Fruit fly (Drosophila melanogaster) whole organism, embryonic: Measurements from ENCODE around the gene CG32645.

Experiments
- ATbp ChIP-seq: fragments of 200-800 bp; sonication (Bioruptor generic); optimal IDR thresholded peaks from 2 replicates; lab custom pipeline; 2017; ENCODE audit warnings: missing biosample characterization, mild to moderate bottlenecking, missing genetic modification characterization, missing genetic modification reagents
- Asciz ChIP-seq: fragments of 200-800 bp; sonication (Bioruptor generic); optimal IDR thresholded peaks from 2 replicates; lab custom pipeline; 2017; ENCODE audit warnings: missing biosample characterization, mild to moderate bottlenecking, missing genetic modification characterization, missing genetic modification reagents
- BtbVII ChIP-seq: fragments of 200-800 bp; sonication (Bioruptor generic); optimal IDR thresholded peaks from 3 replicates; lab custom pipeline; 2017; ENCODE audit warnings: missing biosample characterization, mild to moderate bottlenecking, missing genetic modification characterization
- CG10431 ChIP-seq: fragments of 200-800 bp; sonication (Bioruptor generic); optimal IDR thresholded peaks from 3 replicates; lab custom pipeline; 2018; ENCODE audit warnings: missing biosample characterization, mild to moderate bottlenecking, missing genetic modification characterization
- CG11504 ChIP-seq: fragments of 200-800 bp; sonication (Bioruptor generic); optimal IDR thresholded peaks from 3 replicates; lab custom pipeline; 2019; ENCODE audit warnings: missing biosample characterization, mild to moderate bottlenecking, missing genetic modification characterization, moderate library complexity
- CG11695 ChIP-seq: fragments of 200-800 bp; sonication (Bioruptor generic); IDR thresholded peaks from 3 replicates; pipeline ENCODE4 v1.3.6; 2022; ENCODE audit warnings: missing biosample characterization, missing genetic modification characterization
- CG11723 ChIP-seq: fragments of 200-800 bp; sonication (Bioruptor generic); optimal IDR thresholded peaks from 2 replicates; lab custom pipeline; 2017; ENCODE audit warnings: missing biosample characterization, mild to moderate bottlenecking, missing genetic modification characterization
- CG12219 ChIP-seq: fragments of 200-800 bp; sonication (Bioruptor generic); optimal IDR thresholded peaks from 3 replicates; lab custom pipeline; 2018; ENCODE audit warnings: missing biosample characterization, mild to moderate bottlenecking, missing genetic modification characterization
- CG12299 ChIP-seq: fragments of 200-800 bp; sonication (Bioruptor generic); optimal IDR thresholded peaks from 2 replicates; lab custom pipeline; 2018; ENCODE audit warnings: missing biosample characterization, mild to moderate bottlenecking, missing genetic modification characterization
- CG13287 ChIP-seq: fragments of 200-800 bp; sonication (Bioruptor generic); IDR thresholded peaks from 2 replicates; pipeline ENCODE4 v1.3.6; 2022; ENCODE audit warnings: missing biosample characterization, missing genetic modification characterization; ENCODE audit not compliant: partially characterized antibody
- CG13296 ChIP-seq: fragments of 200-800 bp; sonication (Bioruptor generic); optimal IDR thresholded peaks from 3 replicates; lab custom pipeline; 2018; ENCODE audit warnings: missing biosample characterization, mild to moderate bottlenecking, missing genetic modification characterization
- CG15269 ChIP-seq: fragments of 200-800 bp; sonication (Bioruptor generic); optimal IDR thresholded peaks from 2 replicates; lab custom pipeline; 2018; ENCODE audit warnings: missing biosample characterization, mild to moderate bottlenecking, missing genetic modification characterization, moderate library complexity
- CG18262 ChIP-seq: fragments of 200-800 bp; optimal IDR thresholded peaks from 3 replicates; lab custom pipeline; 2019; ENCODE audit warnings: missing biosample characterization, mild to moderate bottlenecking, missing genetic modification characterization, moderate library complexity
- CG2712 ChIP-seq: fragments of 200-800 bp; optimal IDR thresholded peaks from 3 replicates; lab custom pipeline; 2019; ENCODE audit warnings: missing biosample characterization, mild to moderate bottlenecking, missing genetic modification characterization, moderate library complexity
- CG31224 ChIP-seq: fragments of 200-800 bp; sonication (Bioruptor generic); IDR thresholded peaks from 2 replicates; pipeline ENCODE4 v1.3.6; 2022; ENCODE audit warnings: missing biosample characterization, missing genetic modification characterization
- CG31441 ChIP-seq: fragments of 200-800 bp; sonication (Bioruptor generic); IDR thresholded peaks from 2 replicates; pipeline ENCODE4 v1.3.6; 2022; ENCODE audit warnings: missing biosample characterization, missing genetic modification characterization
- CG3995 ChIP-seq: fragments of 200-800 bp; sonication (Bioruptor generic); optimal IDR thresholded peaks from 3 replicates; lab custom pipeline; 2016; ENCODE audit warnings: missing biosample characterization, missing genetic modification characterization
- CG42726 ChIP-seq: fragments of 200-800 bp; sonication (Bioruptor generic); IDR thresholded peaks from 2 replicates; pipeline ENCODE4 v1.3.6; 2022; ENCODE audit warnings: missing biosample characterization, missing genetic modification characterization; ENCODE audit not compliant: partially characterized antibody
- CG6765 ChIP-seq: fragments of 200-800 bp; sonication (Bioruptor generic); optimal IDR thresholded peaks from 3 replicates; lab custom pipeline; 2017; ENCODE audit warnings: missing biosample characterization, mild to moderate bottlenecking, missing genetic modification characterization
- CG7786 ChIP-seq: fragments of 200-800 bp; sonication (Bioruptor generic); optimal IDR thresholded peaks from 2 replicates; lab custom pipeline; 2016; ENCODE audit warnings: missing biosample characterization, missing genetic modification characterization
- CG9727 ChIP-seq: fragments of 200-800 bp; sonication (Bioruptor generic); optimal IDR thresholded peaks from 3 replicates; lab custom pipeline; 2017; ENCODE audit warnings: missing biosample characterization, mild to moderate bottlenecking, missing genetic modification characterization
- CG9876 ChIP-seq: fragments of 200-800 bp; sonication (Bioruptor generic); optimal IDR thresholded peaks from 2 replicates; lab custom pipeline; 2016; ENCODE audit warnings: missing biosample characterization, missing genetic modification characterization
- Eip74EF ChIP-seq, 2 experiments: fragments of 200-800 bp in 1 of 2; fragments of >200 bp in 1 of 2; sonication (Bioruptor generic) in 1 of 2; optimal IDR thresholded peaks; 2 replicates each; lab custom pipeline; 2017 to 2019; ENCODE audit warnings: missing biosample characterization in 2 of 2, missing genetic modification characterization in 2 of 2, mild to moderate bottlenecking in 1 of 2, moderate library complexity in 1 of 2
- Fer1 ChIP-seq: fragments of 200-800 bp; sonication (Bioruptor generic); optimal IDR thresholded peaks from 2 replicates; lab custom pipeline; 2017; ENCODE audit warnings: missing biosample characterization, mild to moderate bottlenecking, missing genetic modification characterization
- ase ChIP-seq: fragments of 200-800 bp; sonication (Bioruptor generic); IDR thresholded peaks from 3 replicates; pipeline ENCODE4 v1.3.6; 2022; ENCODE audit warnings: missing biosample characterization, missing genetic modification characterization
- bab2 ChIP-seq: fragments of 200-800 bp; sonication (Bioruptor generic); optimal IDR thresholded peaks from 2 replicates; lab custom pipeline; 2016; ENCODE audit warnings: missing biosample characterization, missing genetic modification characterization
- bowl ChIP-seq: fragments of 200-800 bp; sonication (Bioruptor generic); IDR thresholded peaks from 2 replicates; pipeline ENCODE4 v1.3.6; 2022; ENCODE audit warnings: missing biosample characterization, missing genetic modification characterization
- fd96Cb ChIP-seq: fragments of 200-800 bp; sonication (Bioruptor generic); optimal IDR thresholded peaks from 2 replicates; lab custom pipeline; 2018; ENCODE audit warnings: missing biosample characterization, mild to moderate bottlenecking, missing genetic modification characterization, moderate library complexity
- jumu ChIP-seq: fragments of 200-800 bp; sonication (Bioruptor generic); optimal IDR thresholded peaks from 3 replicates; lab custom pipeline; 2016; ENCODE audit warnings: missing biosample characterization, missing genetic modification characterization
- knrl ChIP-seq: fragments of 200-800 bp; sonication (Bioruptor generic); IDR thresholded peaks from 3 replicates; pipeline ENCODE4 v1.3.6; 2022; ENCODE audit warnings: missing biosample characterization, missing genetic modification characterization; ENCODE audit not compliant: partially characterized antibody
- lov ChIP-seq, 2 experiments: fragments of 200-800 bp in 1 of 2; fragments of >200 bp in 1 of 2; sonication (Bioruptor generic) in 1 of 2; IDR thresholded peaks in 1 of 2; optimal IDR thresholded peaks in 1 of 2; 2 replicates in 1 of 2; 3 replicates in 1 of 2; pipeline versions ENCODE4 v1.3.6 to Lab custom; 2017 to 2022; ENCODE audit warnings: missing biosample characterization in 1 of 2, missing genetic modification characterization in 1 of 2
- sd ChIP-seq: fragments of 200-800 bp; sonication (Bioruptor generic); optimal IDR thresholded peaks from 3 replicates; lab custom pipeline; 2018; ENCODE audit warnings: missing biosample characterization, mild to moderate bottlenecking, missing genetic modification characterization, moderate library complexity
- sens ChIP-seq: fragments of 200-800 bp; sonication (Bioruptor generic); peaks from one replicate; lab custom pipeline; 2016; ENCODE audit warnings: missing biosample characterization, missing genetic modification characterization
- unc-4 ChIP-seq: fragments of 200-800 bp; sonication (Bioruptor generic); IDR thresholded peaks from 2 replicates; pipeline ENCODE4 v1.3.6; 2022; ENCODE audit warnings: missing biosample characterization, missing genetic modification characterization; ENCODE audit not compliant: partially characterized antibody
- vnd ChIP-seq: fragments of 200-800 bp; sonication (Bioruptor generic); IDR thresholded peaks from 3 replicates; pipeline ENCODE4 v1.3.6; 2022; ENCODE audit warnings: missing biosample characterization, missing genetic modification characterization; ENCODE audit not compliant: partially characterized antibody
- vvl ChIP-seq: fragments of 200-800 bp; sonication (Bioruptor generic); IDR thresholded peaks from 2 replicates; pipeline ENCODE4 v1.3.6; 2022; ENCODE audit warnings: missing biosample characterization, missing genetic modification characterization
- wdn ChIP-seq: fragments of 200-800 bp; sonication (Bioruptor generic); IDR thresholded peaks from 2 replicates; pipeline ENCODE4 v1.3.6; 2022; ENCODE audit warnings: missing biosample characterization, missing genetic modification characterization

The CG32645 gene

dm6 chrX:13116438-13117243, 22.4 kb upstream of the CG32645 start (continued):
- TF ChIP-seq Asciz (GFP tag; lab: Kevin White, UChicago), result no peak
- no peak for TF ChIP-seq CG12299 (tag; lab: Kevin White, UChicago)
- no peak for TF ChIP-seq ATbp
- no peak for TF ChIP-seq CG6765 (GFP tag; lab: Kevin White, UChicago)
- TF ChIP-seq BtbVII (GFP tag; lab: Kevin White, UChicago), result no peak
- no peak for TF ChIP-seq CG13296 (GFP tag; lab: Kevin White, UChicago)
- no peak for TF ChIP-seq CG3995
- TF ChIP-seq CG31441 (GFP tag; lab: Robert Waterston, UW), result peak; percentile 36; the same call in 1 of the 2 replicates
- TF ChIP-seq CG18262 (tag; lab: Kevin White, UChicago), result peak; percentile 27
- TF ChIP-seq unc-4 (GFP tag; lab: Robert Waterston, UW), result no peak
- TF ChIP-seq CG9876, result no peak
- no peak for TF ChIP-seq vnd (GFP tag; lab: Robert Waterston, UW)
- TF ChIP-seq lov (optimal IDR thresholded peaks at IDR 0.05; lab: Kevin White, UChicago), result no peak
- TF ChIP-seq lov (GFP tag; IDR thresholded peaks at IDR 0.05; lab: Robert Waterston, UW), result no peak
- no peak for TF ChIP-seq CG10431 (GFP tag; lab: Kevin White, UChicago)
- no peak for TF ChIP-seq CG11695
- no peak for TF ChIP-seq wdn (GFP tag; lab: Robert Waterston, UW)
- TF ChIP-seq bowl (GFP tag; lab: Robert Waterston, UW), result no peak
- TF ChIP-seq jumu (GFP tag; lab: Kevin White, UChicago), result no peak
- TF ChIP-seq CG15269 (tag; lab: Kevin White, UChicago), result no peak
- TF ChIP-seq CG11504 (tag; lab: Kevin White, UChicago), result peak; percentile 49
- no peak for TF ChIP-seq fd96Cb (tag; lab: Kevin White, UChicago)
- TF ChIP-seq CG13287 (GFP tag; lab: Robert Waterston, UW), result no peak
- no peak for TF ChIP-seq CG7786 (GFP tag; lab: Kevin White, UChicago)
- TF ChIP-seq ase (GFP tag; lab: Robert Waterston, UW), result no peak
- TF ChIP-seq Eip74EF (GFP tag; optimal IDR thresholded peaks at IDR 0.05; lab: Kevin White, UChicago), result peak in 1 of 2 experiments; percentile 14
- TF ChIP-seq Fer1, result no peak
- no peak for TF ChIP-seq CG12219 (GFP tag; lab: Kevin White, UChicago)
- peak; percentile 3 for TF ChIP-seq bab2 (GFP tag; lab: Kevin White, UChicago)
- no peak for TF ChIP-seq CG11723
- TF ChIP-seq CG9727 (GFP tag; lab: Kevin White, UChicago), result no peak
- no peak for TF ChIP-seq CG2712 (tag; lab: Kevin White, UChicago)

dm6 chrX:13125559-13125958, 13.4 kb upstream of the CG32645 start:
- no peak for TF ChIP-seq CG31224 (GFP tag; lab: Robert Waterston, UW)
- TF ChIP-seq sens, result peak; percentile 30
- TF ChIP-seq sd (tag; lab: Kevin White, UChicago), result peak; percentile 37
- TF ChIP-seq CG42726 (GFP tag; lab: Robert Waterston, UW), result no peak
- 0 out of 2 replicates have a peak, but pooled peaks have one; percentile 12 for TF ChIP-seq vvl
- TF ChIP-seq knrl (GFP tag; lab: Robert Waterston, UW), result no peak
- TF ChIP-seq, all 482 proteins: peak for 3
